Worm (Caenorhabditis elegans) whole organism, L1 larva: Measurements from ENCODE around the gene mex-6.

Experiments
- jun-1 ChIP-seq: fragments of 150-350 bp; optimal IDR thresholded peaks from 2 replicates; lab custom pipeline; 2014; ENCODE audit warnings: missing biosample characterization, missing genetic modification reagents, missing genetic modification characterization
- nhr-85 ChIP-seq: sonication (generic microtip); peaks from one replicate; lab custom pipeline; 2016; ENCODE audit warnings: missing genetic modification characterization, inconsistent platforms, missing compliant biosample characterization
- unc-130 ChIP-seq: fragments of 150-350 bp; optimal IDR thresholded peaks from 2 replicates; lab custom pipeline; 2017; ENCODE audit warnings: missing biosample characterization, missing genetic modification characterization, inconsistent platforms
- ztf-11 ChIP-seq, 2 experiments: sonication (generic microtip); optimal IDR thresholded peaks; 2 replicates each; lab custom pipeline; 2016 to 2017; ENCODE audit warnings: missing genetic modification characterization in 2 of 2, missing biosample characterization in 1 of 2, missing compliant biosample characterization in 1 of 2

DNA sequence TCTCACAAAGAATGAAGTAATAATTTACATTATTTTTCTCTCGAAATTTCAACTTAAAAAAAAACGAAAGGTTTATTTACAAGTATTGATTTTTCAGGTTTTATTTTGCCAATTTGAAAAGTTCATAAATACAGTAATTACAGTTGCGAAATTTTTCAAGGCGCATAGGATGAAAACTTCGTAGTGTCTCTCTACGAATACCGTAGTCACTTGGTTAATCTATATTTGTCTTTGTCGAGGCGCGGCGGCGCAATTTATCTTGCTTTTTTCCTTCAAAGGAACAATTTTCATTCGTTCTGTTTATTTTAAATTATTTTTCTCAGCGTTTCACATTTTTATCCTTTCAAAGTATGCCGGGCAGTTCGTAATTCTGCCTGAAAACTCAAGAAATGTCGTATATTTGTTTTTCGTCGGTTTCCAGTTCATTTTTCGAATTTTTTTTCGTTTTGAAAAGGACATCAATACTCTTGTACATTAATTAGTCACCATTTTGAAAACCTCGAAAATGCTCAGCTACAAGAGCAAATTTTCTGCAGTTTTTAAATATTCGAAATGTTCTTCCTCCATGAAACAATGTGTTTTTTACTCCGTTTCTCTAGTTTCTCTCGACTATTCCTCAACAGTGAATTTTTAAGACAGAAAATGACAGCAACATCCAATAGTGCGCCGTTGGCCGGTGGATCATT lies at the start of gene mex-6:
- TF ChIP-seq jun-1 (no peak), nhr-85 (tag; lab: Kevin White, UChicago) (no peak), ztf-11 (tag; optimal IDR thresholded peaks at IDR 0.05; lab: Kevin White, UChicago) (no peak), unc-130 (tag; lab: Kevin White, UChicago) (no peak)
